Worm (Caenorhabditis elegans): ENCODE data around the gene F41C6.4.
A peak's percentile ranks its signal among the peaks of the same experiment; 100 is the strongest.

The F41C6.4 gene

DNA sequence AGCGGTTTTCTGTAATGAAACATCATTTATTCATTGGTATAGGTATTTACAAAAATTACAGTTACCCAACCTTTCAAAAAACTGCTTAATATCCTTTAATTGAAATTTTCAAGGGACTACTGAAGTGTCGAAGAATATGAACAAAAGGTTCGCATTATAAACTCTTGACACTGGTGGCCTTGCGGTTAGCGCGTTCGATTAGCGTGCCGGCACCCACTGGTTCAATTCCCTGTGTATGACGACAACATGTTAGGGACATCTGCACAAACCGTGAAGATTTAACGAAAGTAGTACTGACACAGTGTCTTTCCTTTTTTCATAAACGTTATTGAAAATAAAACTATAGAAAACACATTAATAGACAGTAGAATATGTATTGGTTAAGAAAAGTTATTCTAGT is 6.9 kb downstream of the F41C6.4 start:
- TF ChIP-seq blmp-1 (tag; optimal IDR thresholded peaks at IDR 0.05) (no peak), ham-2 (GFP tag; optimal IDR thresholded peaks at IDR 0.05) (peak; percentile 42), nhr-76 (tag; optimal IDR thresholded peaks at IDR 0.05) (no peak), unc-120 (tag; optimal IDR thresholded peaks at IDR 0.05; ENCODE audit: poor library complexity, severe bottlenecking) (peak; percentile 15), M03D4.4 (tag; optimal IDR thresholded peaks at IDR 0.05) (peak; percentile 7), lin-32 (GFP tag; optimal IDR thresholded peaks at IDR 0.05) (peak; percentile 5), lsy-2 (tag; optimal IDR thresholded peaks at IDR 0.05) (no peak), ceh-83 (GFP tag; optimal IDR thresholded peaks at IDR 0.05) (peak; percentile 31), sem-2 (GFP tag; optimal IDR thresholded peaks at IDR 0.05) (peak; percentile 5), cnd-1 (tag; optimal IDR thresholded peaks at IDR 0.05) (peak; percentile 76), lin-13 (tag; optimal IDR thresholded peaks at IDR 0.05) (no peak), sptf-1 (tag; optimal IDR thresholded peaks at IDR 0.05) (peak; percentile 41), elt-3 (tag; optimal IDR thresholded peaks at IDR 0.05) (no peak), ceh-43 (GFP tag; optimal IDR thresholded peaks at IDR 0.05) (no peak), drap-1 (GFP tag; optimal IDR thresholded peaks at IDR 0.05) (peak; percentile 52)

DNA sequence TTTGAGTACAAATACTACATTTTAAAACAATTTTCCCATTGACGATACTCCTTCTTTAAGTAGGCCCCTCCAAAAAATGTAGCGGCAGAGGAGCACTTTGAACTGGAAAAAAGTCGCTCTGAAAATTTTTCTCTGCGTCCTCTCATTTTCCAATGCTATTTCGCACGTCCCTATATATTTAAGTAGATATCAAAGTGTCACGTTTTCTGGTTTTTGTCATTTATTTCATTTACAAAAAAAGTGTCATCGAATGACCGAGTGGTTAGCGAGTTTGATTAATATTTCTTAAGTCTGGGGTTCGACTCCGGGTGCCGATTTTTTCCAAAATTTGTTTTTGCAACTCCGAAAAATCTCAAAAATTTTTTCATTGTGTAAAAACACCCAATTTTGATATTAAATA is 7.7 kb downstream of the F41C6.4 start:
- TF ChIP-seq ces-1 (GFP tag; optimal IDR thresholded peaks at IDR 0.05) (no peak), hlh-1 (tag; optimal IDR thresholded peaks at IDR 0.05) (no peak), unc-62 (GFP tag; optimal IDR thresholded peaks at IDR 0.05) (no peak), unc-39 (tag; optimal IDR thresholded peaks at IDR 0.05) (no peak), elt-3 (tag; optimal IDR thresholded peaks at IDR 0.05) (no peak), mep-1 (tag; optimal IDR thresholded peaks at IDR 0.05) (no peak), ceh-83 (GFP tag; optimal IDR thresholded peaks at IDR 0.05) (no peak), nhr-28 (tag; optimal IDR thresholded peaks at IDR 0.05) (no peak)

DNA sequence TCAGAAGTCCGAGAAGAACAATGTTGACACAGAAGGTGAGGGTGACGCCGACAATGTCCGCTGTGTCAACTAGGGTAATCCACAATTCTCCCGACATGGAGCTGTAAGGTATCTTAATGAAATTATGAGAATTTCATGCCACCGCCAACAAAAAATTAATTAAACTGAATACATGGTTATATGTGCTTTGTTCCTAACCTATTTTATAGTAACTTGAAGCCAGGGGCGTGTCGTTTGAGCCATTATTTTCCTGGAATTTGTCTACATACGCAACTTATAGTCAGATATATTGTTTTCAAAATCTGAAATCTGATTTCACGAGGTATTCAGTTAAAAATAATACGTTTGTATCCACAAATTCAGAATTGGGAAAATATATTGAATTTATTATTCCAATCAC is 8.8 kb downstream of the F41C6.4 start, which contains the start of gene odr-10:
TSS of gene odr-10 (minus strand) at position 101 of the 400 bp plus-strand sequence.
- TF ChIP-seq drap-1 (GFP tag; optimal IDR thresholded peaks at IDR 0.05) (no peak), M03D4.4 (tag; optimal IDR thresholded peaks at IDR 0.05) (no peak), nhr-237 (tag; optimal IDR thresholded peaks at IDR 0.05) (no peak), lsy-2 (tag; optimal IDR thresholded peaks at IDR 0.05) (no peak), ceh-83 (GFP tag; optimal IDR thresholded peaks at IDR 0.05) (no peak), blmp-1 (tag; optimal IDR thresholded peaks at IDR 0.05) (no peak), elt-1 (tag; optimal IDR thresholded peaks at IDR 0.05; ENCODE audit: borderline replicate concordance, insufficient read depth) (no peak), nhr-28 (tag; optimal IDR thresholded peaks at IDR 0.05) (no peak), pha-4 (tag; optimal IDR thresholded peaks at IDR 0.05) (no peak), lin-32 (GFP tag; optimal IDR thresholded peaks at IDR 0.05) (no peak), lin-13 (tag; optimal IDR thresholded peaks at IDR 0.05) (no peak), flh-1 (GFP tag; optimal IDR thresholded peaks at IDR 0.05) (no peak), mab-5 (tag; optimal IDR thresholded peaks at IDR 0.05) (no peak), tbx-8 (GFP tag; optimal IDR thresholded peaks at IDR 0.05) (no peak), hlh-1 (tag; optimal IDR thresholded peaks at IDR 0.05) (no peak), ces-1 (GFP tag; optimal IDR thresholded peaks at IDR 0.05) (no peak), ceh-39 (tag; optimal IDR thresholded peaks at IDR 0.05) (no peak)

DNA sequence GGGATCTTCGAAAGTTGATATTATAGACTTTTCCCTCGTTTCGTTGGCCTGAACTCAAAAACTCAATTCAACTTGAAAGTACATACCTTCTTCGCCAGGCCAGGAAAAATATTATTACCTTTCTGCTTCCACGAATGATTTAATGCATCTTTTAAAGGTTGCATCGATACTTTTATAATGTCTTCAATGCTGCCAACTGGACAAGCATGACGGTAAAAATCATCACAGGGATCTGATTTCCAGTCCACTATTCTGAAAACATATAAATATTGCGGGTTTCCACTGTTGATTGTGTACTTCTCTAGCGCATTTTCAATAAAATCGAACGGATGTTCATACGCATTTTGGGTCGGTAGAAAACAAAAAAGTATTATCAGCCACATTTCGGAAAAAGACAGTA is 11.6 kb downstream of the F41C6.4 start, which contains the start of gene nep-4:
TSS of gene nep-4 (minus strand) at position 393 of the 400 bp plus-strand sequence.
- TF ChIP-seq lin-32 (GFP tag; optimal IDR thresholded peaks at IDR 0.05), result no peak
- TF ChIP-seq mls-2 (tag; optimal IDR thresholded peaks at IDR 0.05), result no peak
- no peak for TF ChIP-seq zip-8 (tag; optimal IDR thresholded peaks at IDR 0.05)
- no peak for TF ChIP-seq ham-2 (GFP tag; optimal IDR thresholded peaks at IDR 0.05)

DNA sequence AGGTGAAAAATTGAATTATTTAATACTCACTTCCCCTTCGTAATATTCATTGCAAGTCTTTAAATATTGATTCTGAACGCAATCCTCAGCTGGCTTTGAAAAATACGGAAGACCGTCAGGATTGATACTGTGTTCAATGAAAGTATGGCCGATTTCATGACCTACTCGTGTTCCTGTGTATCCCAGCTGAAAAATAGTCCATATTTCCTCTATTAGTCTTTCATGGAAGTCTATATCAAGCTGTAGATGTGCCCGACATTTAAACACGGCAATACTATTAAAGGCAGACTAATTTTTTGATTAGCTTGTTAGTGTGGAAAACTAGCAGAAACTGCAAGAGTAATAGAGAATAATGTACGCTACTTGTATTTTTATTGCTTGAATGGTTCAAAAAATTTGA is 13.1 kb downstream of the F41C6.4 start:
- TF ChIP-seq unc-120 (tag; optimal IDR thresholded peaks at IDR 0.05; ENCODE audit: poor library complexity, severe bottlenecking), result no peak
- no peak for TF ChIP-seq nhr-2 (tag; optimal IDR thresholded peaks at IDR 0.05)
- TF ChIP-seq ceh-43 (GFP tag; optimal IDR thresholded peaks at IDR 0.05), result no peak
- no peak for TF ChIP-seq ceh-83 (GFP tag; optimal IDR thresholded peaks at IDR 0.05)
- no peak for TF ChIP-seq lin-32 (GFP tag; optimal IDR thresholded peaks at IDR 0.05)
- TF ChIP-seq nhr-12 (tag; optimal IDR thresholded peaks at IDR 0.05), result no peak
- no peak for TF ChIP-seq pha-4 (tag; optimal IDR thresholded peaks at IDR 0.05)
- TF ChIP-seq zip-8 (tag; optimal IDR thresholded peaks at IDR 0.05), result no peak
- TF ChIP-seq sem-2 (GFP tag; optimal IDR thresholded peaks at IDR 0.05), result no peak

Measured in whole organism, mixed stage, embryonic.